Worm (Caenorhabditis elegans) whole organism, L3 larva: ENCODE data around the gene T01G6.10.

ENCODE experiments used
- R02D3.7 ChIP-seq: fragments of 150-350 bp; optimal IDR thresholded peaks from 2 replicates; lab custom pipeline; 2014; ENCODE audit warnings: missing biosample characterization, missing genetic modification characterization
- ZK546.5 ChIP-seq: sonication (generic microtip); optimal IDR thresholded peaks from 2 replicates; lab custom pipeline; 2017; ENCODE audit warnings: missing biosample characterization, missing genetic modification characterization
- aly-2 ChIP-seq: fragments of 150-350 bp; optimal IDR thresholded peaks from 2 replicates; lab custom pipeline; 2014; ENCODE audit warnings: missing biosample characterization, missing genetic modification characterization
- ceh-16 ChIP-seq: sonication (generic microtip); optimal IDR thresholded peaks from 2 replicates; lab custom pipeline; 2017; ENCODE audit warnings: missing biosample characterization, missing genetic modification characterization
- ceh-28 ChIP-seq: fragments of 150-350 bp; optimal IDR thresholded peaks from 2 replicates; lab custom pipeline; 2014; ENCODE audit warnings: missing biosample characterization, missing genetic modification reagents, missing genetic modification characterization
- ceh-9 ChIP-seq: sonication (generic microtip); optimal IDR thresholded peaks from 2 replicates; lab custom pipeline; 2018; ENCODE audit warnings: missing biosample characterization, missing genetic modification characterization
- daf-12 ChIP-seq: fragments of 150-350 bp; optimal IDR thresholded peaks from 2 replicates; lab custom pipeline; 2014; ENCODE audit warnings: missing biosample characterization, missing genetic modification reagents, missing genetic modification characterization
- egl-27 ChIP-seq: sonication (generic microtip); optimal IDR thresholded peaks from 4 replicates; lab custom pipeline; 2017; ENCODE audit warnings: missing biosample characterization, missing genetic modification reagents, missing genetic modification characterization
- egl-5 ChIP-seq: fragments of 150-350 bp; optimal IDR thresholded peaks from 2 replicates; lab custom pipeline; 2017; ENCODE audit warnings: missing biosample characterization, missing genetic modification reagents, missing genetic modification characterization, inconsistent platforms
- elt-1 ChIP-seq: fragments of 150-350 bp; optimal IDR thresholded peaks from 2 replicates; lab custom pipeline; 2014; ENCODE audit warnings: missing biosample characterization, missing genetic modification characterization
- elt-2 ChIP-seq: sonication (generic microtip); optimal IDR thresholded peaks from 2 replicates; lab custom pipeline; 2016; ENCODE audit warnings: missing genetic modification reagents, mild to moderate bottlenecking, missing genetic modification characterization, missing compliant biosample characterization
- elt-3 ChIP-seq, 3 experiments: fragments of 150-350 bp in 1 of 3; sonication (generic microtip) in 2 of 3; optimal IDR thresholded peaks; 2 replicates in 2 of 3; 4 replicates in 1 of 3; lab custom pipeline; 2014 to 2017; ENCODE audit warnings: missing biosample characterization in 3 of 3, missing genetic modification characterization in 3 of 3
- eor-1 ChIP-seq, 2 experiments: fragments of 150-350 bp; optimal IDR thresholded peaks; 2 replicates each; lab custom pipeline; 2014 to 2018; ENCODE audit warnings: missing biosample characterization in 2 of 2, missing genetic modification characterization in 2 of 2
- fkh-2 ChIP-seq: fragments of 150-350 bp; optimal IDR thresholded peaks from 2 replicates; lab custom pipeline; 2014; ENCODE audit warnings: missing biosample characterization, missing genetic modification reagents, missing genetic modification characterization
- fos-1 ChIP-seq: fragments of 150-350 bp; optimal IDR thresholded peaks from 2 replicates; lab custom pipeline; 2014; ENCODE audit warnings: missing biosample characterization, missing genetic modification characterization
- hmg-11 ChIP-seq: sonication (generic microtip); optimal IDR thresholded peaks from 2 replicates; lab custom pipeline; 2016; ENCODE audit warnings: missing genetic modification characterization, missing compliant biosample characterization
- jun-1 ChIP-seq: fragments of 150-350 bp; optimal IDR thresholded peaks from 2 replicates; lab custom pipeline; 2014; ENCODE audit warnings: missing biosample characterization, missing genetic modification reagents, missing genetic modification characterization
- lin-15B ChIP-seq: fragments of 150-350 bp; optimal IDR thresholded peaks from 2 replicates; lab custom pipeline; 2014; ENCODE audit warnings: missing biosample characterization, missing genetic modification characterization
- lin-39 ChIP-seq: fragments of 150-350 bp; optimal IDR thresholded peaks from 2 replicates; lab custom pipeline; 2018; ENCODE audit warnings: missing biosample characterization, missing genetic modification reagents, missing genetic modification characterization
- lsy-12 ChIP-seq: sonication (generic microtip); optimal IDR thresholded peaks from 2 replicates; lab custom pipeline; 2016; ENCODE audit warnings: mild to moderate bottlenecking, missing genetic modification characterization, missing compliant biosample characterization
- mdl-1 ChIP-seq: fragments of 150-350 bp; optimal IDR thresholded peaks from 2 replicates; lab custom pipeline; 2014; ENCODE audit warnings: missing biosample characterization, missing genetic modification characterization
- mml-1 ChIP-seq: fragments of 150-350 bp; sonication (generic microtip); optimal IDR thresholded peaks from 3 replicates; lab custom pipeline; 2014; ENCODE audit warnings: missing biosample characterization, missing genetic modification characterization
- nfya-1 ChIP-seq: sonication (generic microtip); optimal IDR thresholded peaks from 2 replicates; lab custom pipeline; 2017; ENCODE audit warnings: missing genetic modification characterization, mild to moderate bottlenecking, missing compliant biosample characterization, antibody characterized with exemption, moderate library complexity; ENCODE audit not compliant: insufficient read depth
- nhr-11 ChIP-seq: fragments of 150-350 bp; optimal IDR thresholded peaks from 2 replicates; lab custom pipeline; 2014; ENCODE audit warnings: missing biosample characterization, missing genetic modification characterization
- nhr-12 ChIP-seq: fragments of 150-350 bp; optimal IDR thresholded peaks from 2 replicates; lab custom pipeline; 2014; ENCODE audit warnings: missing biosample characterization, missing genetic modification characterization
- nhr-23 ChIP-seq: fragments of 150-350 bp; optimal IDR thresholded peaks from 2 replicates; lab custom pipeline; 2014; ENCODE audit warnings: missing biosample characterization, missing genetic modification reagents, missing genetic modification characterization
- nhr-25 ChIP-seq: sonication (generic microtip); optimal IDR thresholded peaks from 2 replicates; lab custom pipeline; 2017; ENCODE audit warnings: missing biosample characterization, missing genetic modification characterization
- nhr-28 ChIP-seq: fragments of 150-350 bp; optimal IDR thresholded peaks from 2 replicates; lab custom pipeline; 2014; ENCODE audit warnings: missing biosample characterization, missing genetic modification characterization
- nhr-43 ChIP-seq: sonication (generic microtip); optimal IDR thresholded peaks from 2 replicates; lab custom pipeline; 2016; ENCODE audit warnings: mild to moderate bottlenecking, missing genetic modification characterization, missing compliant biosample characterization; ENCODE audit not compliant: poor library complexity, severe bottlenecking
- nhr-67 ChIP-seq: fragments of 150-350 bp; optimal IDR thresholded peaks from 2 replicates; lab custom pipeline; 2014; ENCODE audit warnings: missing biosample characterization, missing genetic modification characterization
- nhr-76 ChIP-seq: fragments of 150-350 bp; sonication (generic microtip); optimal IDR thresholded peaks from 5 replicates; lab custom pipeline; 2014; ENCODE audit warnings: missing biosample characterization, missing genetic modification characterization
- pha-4 ChIP-seq: fragments of 150-350 bp; optimal IDR thresholded peaks from 2 replicates; lab custom pipeline; 2014; ENCODE audit warnings: missing biosample characterization, missing genetic modification reagents, missing genetic modification characterization
- pqm-1 ChIP-seq: fragments of 150-350 bp; optimal IDR thresholded peaks from 2 replicates; lab custom pipeline; 2017; ENCODE audit warnings: missing biosample characterization, missing genetic modification characterization, inconsistent platforms
- sea-2 ChIP-seq: fragments of 150-350 bp; sonication (generic microtip); optimal IDR thresholded peaks from 4 replicates; lab custom pipeline; 2014; ENCODE audit warnings: missing biosample characterization, missing genetic modification reagents, missing genetic modification characterization
- skn-1 ChIP-seq: fragments of 150-350 bp; optimal IDR thresholded peaks from 2 replicates; lab custom pipeline; 2014; ENCODE audit warnings: missing biosample characterization, missing genetic modification characterization
- tbx-2 ChIP-seq: sonication (generic microtip); optimal IDR thresholded peaks from 2 replicates; lab custom pipeline; 2016; ENCODE audit warnings: mild to moderate bottlenecking, missing genetic modification characterization, missing compliant biosample characterization
- unc-39 ChIP-seq: sonication (generic microtip); optimal IDR thresholded peaks from 4 replicates; lab custom pipeline; 2017; ENCODE audit warnings: missing biosample characterization, missing genetic modification characterization
- unc-62 ChIP-seq: fragments of 150-350 bp; sonication (generic microtip); optimal IDR thresholded peaks from 4 replicates; lab custom pipeline; 2014; ENCODE audit warnings: missing biosample characterization, missing genetic modification reagents, missing genetic modification characterization
- zag-1 ChIP-seq: fragments of 150-350 bp; optimal IDR thresholded peaks from 2 replicates; lab custom pipeline; 2014; ENCODE audit warnings: missing biosample characterization, missing genetic modification characterization
- ztf-11 ChIP-seq: fragments of 150-350 bp; optimal IDR thresholded peaks from 2 replicates; lab custom pipeline; 2014; ENCODE audit warnings: missing biosample characterization, missing genetic modification characterization
- ztf-4 ChIP-seq: fragments of 150-350 bp; optimal IDR thresholded peaks from 2 replicates; lab custom pipeline; 2014; ENCODE audit warnings: missing biosample characterization, missing genetic modification characterization

Gene T01G6.10

DNA sequence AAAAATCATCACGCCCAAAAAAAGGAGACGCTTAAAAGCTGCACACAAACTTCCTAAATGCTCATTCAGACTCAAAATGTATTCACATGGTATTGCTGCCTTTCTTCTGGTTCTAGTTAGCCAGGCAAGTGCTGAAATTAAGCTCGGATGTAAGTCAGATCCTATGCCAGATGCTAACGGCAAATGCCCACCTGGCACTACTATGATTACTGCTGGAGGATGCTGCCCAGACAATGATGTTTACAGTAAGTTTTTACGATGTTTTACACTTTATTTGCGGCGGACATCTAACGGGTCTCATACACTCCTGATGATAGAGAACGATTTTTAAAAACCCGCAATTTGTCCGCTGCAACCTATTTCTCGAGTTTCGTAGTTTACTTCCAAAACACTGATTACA lies 33.5 kb upstream of the T01G6.10 start, which contains the start of gene C14C6.5:
TSS of gene C14C6.5 (plus strand) at position 58 of the 400 bp plus-strand sequence.
- no peak for TF ChIP-seq nhr-12
- no peak for TF ChIP-seq fkh-2 (tag; lab: Kevin White, UChicago)
- no peak for TF ChIP-seq hmg-11
- no peak for TF ChIP-seq pha-4 (tag; lab: Kevin White, UChicago)
- no peak for TF ChIP-seq unc-62 (GFP tag; lab: Kevin White, UChicago)
- no peak for TF ChIP-seq mml-1 (tag; lab: Kevin White, UChicago)
- TF ChIP-seq ztf-11 (tag; lab: Kevin White, UChicago) = no peak
- no peak for TF ChIP-seq eor-1 (tag; optimal IDR thresholded peaks at IDR 0.05; lab: Kevin White, UChicago)
- no peak for TF ChIP-seq fos-1 (tag; lab: Kevin White, UChicago)
- TF ChIP-seq ceh-16 (tag; lab: Kevin White, UChicago) = no peak
- no peak for TF ChIP-seq nhr-67 (tag; lab: Kevin White, UChicago)
- TF ChIP-seq nhr-43 = no peak
- no peak for TF ChIP-seq mdl-1 (tag; lab: Kevin White, UChicago)
- no peak for TF ChIP-seq lin-39 (tag; lab: Kevin White, UChicago)
- no peak for TF ChIP-seq elt-3 (tag; optimal IDR thresholded peaks at IDR 0.05; lab: Kevin White, UChicago)
- no peak for TF ChIP-seq skn-1 (tag; lab: Kevin White, UChicago)
- TF ChIP-seq, all 47 proteins: peak for 0

DNA sequence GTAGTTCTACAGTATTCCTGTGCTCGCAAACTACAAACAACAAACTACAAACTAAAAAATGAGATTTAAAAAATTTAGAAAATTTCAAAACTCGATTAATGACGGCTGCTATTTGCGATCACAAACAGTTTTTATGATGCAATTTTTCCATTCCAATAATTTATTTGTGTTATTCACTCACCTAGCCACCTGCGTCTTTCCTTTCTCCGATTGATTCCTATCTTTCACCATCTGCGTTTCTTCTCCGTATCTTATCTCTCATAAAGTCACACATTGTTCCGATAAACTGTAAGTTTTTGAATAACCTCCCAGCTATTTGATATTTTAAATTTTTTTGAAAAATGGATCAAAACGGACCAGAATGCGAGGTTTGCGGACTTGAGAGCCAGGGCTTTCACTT lies 31.2 kb upstream of the T01G6.10 start, which contains the start of gene nhr-132:
TSS of gene nhr-132 (plus strand) at position 271 of the 400 bp plus-strand sequence.
- TF ChIP-seq nhr-43 = no peak
- no peak for TF ChIP-seq nhr-11 (tag; lab: Kevin White, UChicago)
- no peak for TF ChIP-seq unc-39 (tag; lab: Kevin White, UChicago)
- TF ChIP-seq elt-3 (tag; optimal IDR thresholded peaks at IDR 0.05; lab: Kevin White, UChicago) = peak in 1 of 3 experiments; percentile 58
- TF ChIP-seq lsy-12 (tag; lab: Kevin White, UChicago) = no peak
- TF ChIP-seq R02D3.7 (tag; lab: Kevin White, UChicago) = no peak
- no peak for TF ChIP-seq sea-2
- no peak for TF ChIP-seq pha-4 (tag; lab: Kevin White, UChicago)
- peak; percentile 18 for TF ChIP-seq hmg-11
- TF ChIP-seq nhr-76 (tag; lab: Kevin White, UChicago) = no peak
- TF ChIP-seq nfya-1 (tag; lab: Kevin White, UChicago) = no peak
- no peak for TF ChIP-seq tbx-2
- no peak for TF ChIP-seq nhr-67 (tag; lab: Kevin White, UChicago)
- TF ChIP-seq ceh-9 (tag; lab: Kevin White, UChicago) = no peak
- TF ChIP-seq elt-1 (tag; lab: Kevin White, UChicago) = no peak
- TF ChIP-seq pqm-1 (tag; lab: Kevin White, UChicago) = peak; percentile 73
- peak; percentile 60 for TF ChIP-seq elt-2
- peak; percentile 28 for TF ChIP-seq nhr-25 (tag; lab: Kevin White, UChicago)
- TF ChIP-seq ztf-11 (tag; lab: Kevin White, UChicago) = no peak
- peak; percentile 27 for TF ChIP-seq nhr-23 (tag; lab: Kevin White, UChicago)
- no peak for TF ChIP-seq nhr-12
- no peak for TF ChIP-seq mdl-1 (tag; lab: Kevin White, UChicago)
- TF ChIP-seq fkh-2 (tag; lab: Kevin White, UChicago) = no peak
- TF ChIP-seq egl-27 = no peak
- no peak for TF ChIP-seq aly-2 (tag; lab: Kevin White, UChicago)
- no peak for TF ChIP-seq nhr-28 (tag; lab: Kevin White, UChicago)
- TF ChIP-seq ZK546.5 = no peak
- no peak for TF ChIP-seq daf-12 (tag; lab: Kevin White, UChicago)
- no peak for TF ChIP-seq zag-1
- peak; percentile 14 for TF ChIP-seq egl-5 (tag; lab: Kevin White, UChicago)
- no peak for TF ChIP-seq ceh-16 (tag; lab: Kevin White, UChicago)
- TF ChIP-seq lin-15B = no peak
- no peak for TF ChIP-seq ztf-4 (tag; lab: Kevin White, UChicago)
- TF ChIP-seq unc-62 (GFP tag; lab: Kevin White, UChicago) = no peak
- TF ChIP-seq skn-1 (tag; lab: Kevin White, UChicago) = no peak
- no peak for TF ChIP-seq mml-1 (tag; lab: Kevin White, UChicago)
- peak; percentile 53 for TF ChIP-seq ceh-28 (tag; lab: Kevin White, UChicago)
- TF ChIP-seq jun-1 (tag; lab: Kevin White, UChicago) = no peak
